Worm (Caenorhabditis elegans): ENCODE results near the gene W03F8.6.

DNA sequence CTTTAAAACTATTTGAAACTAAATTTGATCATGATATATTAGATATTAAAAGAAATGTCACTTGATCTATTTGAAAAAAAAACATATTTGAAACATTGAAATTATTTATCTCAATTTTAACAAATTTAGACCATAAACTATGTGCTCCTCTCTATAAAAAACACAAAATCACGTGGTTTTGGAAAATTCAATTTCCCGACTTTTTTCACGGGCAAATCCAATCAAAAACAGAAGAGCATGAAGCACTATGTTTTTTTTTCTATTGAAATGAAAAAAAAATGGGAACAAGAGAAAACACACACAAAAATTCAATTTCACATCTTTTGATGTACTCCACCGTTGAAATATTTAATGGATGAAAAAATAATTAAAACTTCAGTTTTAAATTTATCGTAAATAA, 47.2 kb downstream of the W03F8.6 start:
- no peak for TF ChIP-seq fkh-6 (tag; optimal IDR thresholded peaks at IDR 0.05)
- TF ChIP-seq tbx-2 (tag; optimal IDR thresholded peaks at IDR 0.05) = no peak
- no peak for TF ChIP-seq lim-6 (tag; optimal IDR thresholded peaks at IDR 0.05)
- no peak for TF ChIP-seq C08G9.2 (tag; optimal IDR thresholded peaks at IDR 0.05)
- TF ChIP-seq hlh-8 (tag; optimal IDR thresholded peaks at IDR 0.05) = no peak
- no peak for TF ChIP-seq pqm-1 (tag; optimal IDR thresholded peaks at IDR 0.05)
- no peak for TF ChIP-seq zip-5 (tag; optimal IDR thresholded peaks at IDR 0.05)
- TF ChIP-seq fkh-10 (GFP tag; optimal IDR thresholded peaks at IDR 0.05) = no peak
- no peak for TF ChIP-seq F13H6.1 (tag; optimal IDR thresholded peaks at IDR 0.05)
- no peak for TF ChIP-seq pag-3 (tag; optimal IDR thresholded peaks at IDR 0.05; ENCODE audit: borderline replicate concordance)
- no peak for TF ChIP-seq ahr-1 (tag; optimal IDR thresholded peaks at IDR 0.05)
- no peak for TF ChIP-seq nfya-1 (tag; optimal IDR thresholded peaks at IDR 0.05)
- TF ChIP-seq pha-4 (tag; optimal IDR thresholded peaks at IDR 0.05) = no peak
- TF ChIP-seq nhr-11 (tag; optimal IDR thresholded peaks at IDR 0.05) = no peak

Data from whole organism, late embryonic.